Fruit fly (Drosophila melanogaster) whole organism, embryonic: ENCODE measurements around the gene CG17109.

Experiments
- Adf1 ChIP-seq: fragments of 200-800 bp; sonication (Bioruptor generic); IDR thresholded peaks from 2 replicates; pipeline ENCODE4 v1.3.6; 2022; ENCODE audit warnings: missing biosample characterization, missing genetic modification characterization
- CG10366 ChIP-seq: fragments of 200-800 bp; sonication (Bioruptor generic); IDR thresholded peaks from 2 replicates; pipeline ENCODE4 v1.3.6; 2022; ENCODE audit warnings: missing biosample characterization, missing genetic modification characterization
- CG11085 ChIP-seq: fragments of 200-800 bp; sonication (Bioruptor generic); IDR thresholded peaks from 2 replicates; pipeline ENCODE4 v1.3.6; 2022; ENCODE audit warnings: missing biosample characterization, missing genetic modification characterization
- CG11456 ChIP-seq: fragments of 200-800 bp; sonication (Bioruptor generic); IDR thresholded peaks from 3 replicates; pipeline ENCODE4 v1.3.6; 2022; ENCODE audit warnings: missing biosample characterization, missing genetic modification characterization
- CG13296 ChIP-seq: fragments of 200-800 bp; sonication (Bioruptor generic); optimal IDR thresholded peaks from 3 replicates; lab custom pipeline; 2018; ENCODE audit warnings: missing biosample characterization, mild to moderate bottlenecking, missing genetic modification characterization
- CG15269 ChIP-seq: fragments of 200-800 bp; sonication (Bioruptor generic); optimal IDR thresholded peaks from 2 replicates; lab custom pipeline; 2018; ENCODE audit warnings: missing biosample characterization, mild to moderate bottlenecking, missing genetic modification characterization, moderate library complexity
- CG2678 ChIP-seq: fragments of 200-800 bp; sonication (Bioruptor generic); optimal IDR thresholded peaks from 3 replicates; lab custom pipeline; 2019; ENCODE audit warnings: missing biosample characterization, mild to moderate bottlenecking, missing genetic modification characterization, moderate library complexity
- CG3065 ChIP-seq: fragments of 200-800 bp; sonication (Bioruptor generic); optimal IDR thresholded peaks from 2 replicates; lab custom pipeline; 2016; ENCODE audit warnings: missing biosample characterization, missing genetic modification characterization
- CG6765 ChIP-seq: fragments of 200-800 bp; sonication (Bioruptor generic); optimal IDR thresholded peaks from 3 replicates; lab custom pipeline; 2017; ENCODE audit warnings: missing biosample characterization, mild to moderate bottlenecking, missing genetic modification characterization
- CG9932 ChIP-seq: fragments of 200-800 bp; sonication (Bioruptor generic); IDR thresholded peaks from 2 replicates; pipeline ENCODE4 v1.3.6; 2022; ENCODE audit warnings: missing biosample characterization, missing genetic modification characterization
- Dek ChIP-seq: fragments of 200-800 bp; sonication (Bioruptor generic); optimal IDR thresholded peaks from 3 replicates; lab custom pipeline; 2019; ENCODE audit warnings: missing biosample characterization, mild to moderate bottlenecking, missing genetic modification characterization, moderate library complexity
- Dip3 ChIP-seq: fragments of 200-800 bp; sonication (Bioruptor generic); optimal IDR thresholded peaks from 3 replicates; lab custom pipeline; 2016; ENCODE audit warnings: missing biosample characterization, missing genetic modification characterization
- HLH4C ChIP-seq: fragments of 200-800 bp; sonication (Bioruptor generic); IDR thresholded peaks from 3 replicates; pipeline ENCODE4 v1.3.6; 2022; ENCODE audit warnings: missing biosample characterization, missing genetic modification characterization; ENCODE audit not compliant: partially characterized antibody
- Hand ChIP-seq: fragments of 200-800 bp; sonication (Bioruptor generic); optimal IDR thresholded peaks from 2 replicates; lab custom pipeline; 2017; ENCODE audit warnings: mild to moderate bottlenecking, missing biosample characterization, missing genetic modification reagents, missing genetic modification characterization
- Hr78 ChIP-seq, 2 experiments: fragments of 200-800 bp in 1 of 2; fragments of >200 bp in 1 of 2; sonication (Bioruptor generic) in 1 of 2; optimal IDR thresholded peaks; 2 replicates each; lab custom pipeline; 2017 to 2019; ENCODE audit warnings: missing biosample characterization in 2 of 2, missing genetic modification characterization in 2 of 2, mild to moderate bottlenecking in 1 of 2, moderate library complexity in 1 of 2
- Jarid2 ChIP-seq: fragments of 200-800 bp; sonication (Bioruptor generic); optimal IDR thresholded peaks from 3 replicates; lab custom pipeline; 2017; ENCODE audit warnings: mild to moderate bottlenecking, missing biosample characterization, missing genetic modification reagents, missing genetic modification characterization
- Lhr ChIP-seq: fragments of 200-800 bp; sonication (Bioruptor generic); optimal IDR thresholded peaks from 3 replicates; lab custom pipeline; 2017; ENCODE audit warnings: mild to moderate bottlenecking, missing biosample characterization, missing genetic modification reagents, missing genetic modification characterization
- Lim3 ChIP-seq: fragments of 200-800 bp; sonication (Bioruptor generic); IDR thresholded peaks from 2 replicates; pipeline ENCODE4 v1.3.6; 2022; ENCODE audit warnings: missing biosample characterization, missing genetic modification characterization
- MBD-R2 ChIP-seq: fragments of 200-800 bp; sonication (Bioruptor generic); IDR thresholded peaks from 2 replicates; pipeline ENCODE4 v1.3.6; 2022; ENCODE audit warnings: missing biosample characterization, missing genetic modification characterization
- Med ChIP-seq: fragments of 200-800 bp; sonication (Bioruptor generic); peaks from one replicate; lab custom pipeline; 2016; ENCODE audit warnings: missing biosample characterization, missing genetic modification characterization, mild to moderate bottlenecking, inconsistent platforms, moderate library complexity
- Myb ChIP-seq: fragments of 200-800 bp; sonication (Bioruptor generic); optimal IDR thresholded peaks from 2 replicates; lab custom pipeline; 2016; ENCODE audit warnings: missing biosample characterization, missing genetic modification characterization
- Pdp1 ChIP-seq, 2 experiments: fragments of 200-800 bp; sonication (Bioruptor generic); optimal IDR thresholded peaks; 3 replicates each; lab custom pipeline; 2016; ENCODE audit warnings: missing biosample characterization in 2 of 2, missing genetic modification characterization in 2 of 2, mild to moderate bottlenecking in 1 of 2, moderate library complexity in 1 of 2
- Rfx ChIP-seq: fragments of 200-800 bp; sonication (Bioruptor generic); IDR thresholded peaks from 2 replicates; pipeline ENCODE4 v1.3.6; 2022; ENCODE audit warnings: missing biosample characterization, missing genetic modification characterization
- Sin3A ChIP-seq: fragments of >200 bp; optimal IDR thresholded peaks from 2 replicates; lab custom pipeline; 2018
- ato ChIP-seq: fragments of 200-800 bp; sonication (Bioruptor generic); IDR thresholded peaks from 2 replicates; pipeline ENCODE4 v1.3.6; 2022; ENCODE audit warnings: missing biosample characterization, missing genetic modification characterization; ENCODE audit not compliant: partially characterized antibody
- bsh ChIP-seq, 2 experiments: fragments of 200-800 bp; sonication (Bioruptor generic); optimal IDR thresholded peaks; 2 replicates each; lab custom pipeline; 2017 to 2018; ENCODE audit warnings: mild to moderate bottlenecking in 2 of 2, missing biosample characterization in 2 of 2, missing genetic modification characterization in 2 of 2, moderate library complexity in 1 of 2
- cas ChIP-seq: fragments of 200-800 bp; sonication (Bioruptor generic); IDR thresholded peaks from 2 replicates; pipeline ENCODE4 v1.3.6; 2022; ENCODE audit warnings: missing biosample characterization, missing genetic modification characterization
- cg ChIP-seq: fragments of 200-800 bp; sonication (Bioruptor generic); optimal IDR thresholded peaks from 3 replicates; lab custom pipeline; 2019; ENCODE audit warnings: missing biosample characterization, mild to moderate bottlenecking, missing genetic modification characterization, moderate library complexity
- corto ChIP-seq: fragments of 200-800 bp; sonication (Bioruptor generic); optimal IDR thresholded peaks from 2 replicates; lab custom pipeline; 2016; ENCODE audit warnings: missing biosample characterization, mild to moderate bottlenecking, missing genetic modification characterization, moderate library complexity
- crp ChIP-seq, 2 experiments: fragments of 200-800 bp; sonication (Bioruptor generic); optimal IDR thresholded peaks; 2 replicates in 1 of 2; 3 replicates in 1 of 2; lab custom pipeline; 2017; ENCODE audit warnings: missing biosample characterization in 2 of 2, missing genetic modification characterization in 2 of 2, mild to moderate bottlenecking in 1 of 2, moderate library complexity in 1 of 2
- lmd ChIP-seq: fragments of 200-800 bp; sonication (Bioruptor generic); IDR thresholded peaks from 2 replicates; pipeline ENCODE4 v1.3.6; 2022; ENCODE audit warnings: missing biosample characterization, missing genetic modification characterization
- oc ChIP-seq: fragments of 200-800 bp; sonication (Bioruptor generic); optimal IDR thresholded peaks from 2 replicates; lab custom pipeline; 2018; ENCODE audit warnings: missing biosample characterization, mild to moderate bottlenecking, missing genetic modification characterization, moderate library complexity
- onecut ChIP-seq: fragments of 200-800 bp; sonication (Bioruptor generic); IDR thresholded peaks from 2 replicates; pipeline ENCODE4 v1.3.6; 2022; ENCODE audit warnings: missing biosample characterization, missing genetic modification characterization
- pfk ChIP-seq: fragments of 200-800 bp; sonication (Bioruptor generic); optimal IDR thresholded peaks from 2 replicates; lab custom pipeline; 2018; ENCODE audit warnings: missing biosample characterization, mild to moderate bottlenecking, missing genetic modification characterization, moderate library complexity
- pzg ChIP-seq: fragments of 200-800 bp; sonication (Bioruptor generic); optimal IDR thresholded peaks from 3 replicates; lab custom pipeline; 2018; ENCODE audit warnings: missing biosample characterization, mild to moderate bottlenecking, missing genetic modification characterization, moderate library complexity
- sd ChIP-seq: fragments of 200-800 bp; sonication (Bioruptor generic); optimal IDR thresholded peaks from 3 replicates; lab custom pipeline; 2018; ENCODE audit warnings: missing biosample characterization, mild to moderate bottlenecking, missing genetic modification characterization, moderate library complexity
- slp2 ChIP-seq: fragments of 200-800 bp; sonication (Bioruptor generic); optimal IDR thresholded peaks from 2 replicates; lab custom pipeline; 2016; ENCODE audit warnings: missing biosample characterization, missing genetic modification characterization
- tio ChIP-seq: fragments of 200-800 bp; sonication (Bioruptor generic); optimal IDR thresholded peaks from 2 replicates; lab custom pipeline; 2017; ENCODE audit warnings: missing biosample characterization, missing genetic modification characterization, inconsistent platforms
- toy ChIP-seq: fragments of 200-800 bp; sonication (Bioruptor generic); IDR thresholded peaks from 2 replicates; pipeline ENCODE4 v1.3.6; 2022; ENCODE audit warnings: missing biosample characterization, missing genetic modification characterization

CG17109 gene

dm6 chr3R:23056753-23057152 lies 38.7 kb upstream of the CG17109 start (continued):
- TF ChIP-seq CG10366 (GFP tag; lab: Robert Waterston, UW), result no peak
- no peak for TF ChIP-seq crp (GFP tag; optimal IDR thresholded peaks at IDR 0.05; lab: Kevin White, UChicago)
- TF ChIP-seq Pdp1 (GFP tag; optimal IDR thresholded peaks at IDR 0.05; lab: Kevin White, UChicago), result peak in 1 of 2 experiments; percentile 12
- TF ChIP-seq Lhr (GFP tag; lab: Kevin White, UChicago), result no peak
- TF ChIP-seq CG3065 (GFP tag; lab: Kevin White, UChicago), result no peak
- TF ChIP-seq toy (GFP tag; lab: Robert Waterston, UW), result no peak
- 0 out of 2 replicates have a peak, but pooled peaks have one; percentile 19 for TF ChIP-seq Rfx (GFP tag; lab: Robert Waterston, UW)
- no peak for TF ChIP-seq Dip3 (GFP tag; lab: Kevin White, UChicago)
- no peak for TF ChIP-seq CG6765 (GFP tag; lab: Kevin White, UChicago)
- TF ChIP-seq cg, result no peak
- no peak for TF ChIP-seq oc
- TF ChIP-seq slp2 (GFP tag; lab: Kevin White, UChicago), result no peak
- TF ChIP-seq Hand (GFP tag; lab: Kevin White, UChicago), result no peak

- TF ChIP-seq corto, result no peak
- TF ChIP-seq CG11456 (GFP tag; lab: Robert Waterston, UW), result 0 out of 3 replicates have a peak, but pooled peaks have one; percentile 42
- TF ChIP-seq Jarid2 (GFP tag; lab: Kevin White, UChicago), result peak; percentile 14
- no peak for TF ChIP-seq pzg (GFP tag; lab: Kevin White, UChicago)
- TF ChIP-seq Sin3A (lab: Kevin White, UChicago), result no peak
- no peak for TF ChIP-seq Hr78 (GFP tag; optimal IDR thresholded peaks at IDR 0.05; lab: Kevin White, UChicago)
- no peak for TF ChIP-seq CG11085
- peak; percentile 10 for TF ChIP-seq sd (tag; lab: Kevin White, UChicago)
- TF ChIP-seq MBD-R2 (GFP tag; lab: Robert Waterston, UW), result 0 out of 2 replicates have a peak, but pooled peaks have one; percentile 9
- peak; percentile 72 for TF ChIP-seq Med (GFP tag; lab: Kevin White, UChicago)
- no peak for TF ChIP-seq CG15269
- peak; percentile 29 for TF ChIP-seq pfk (GFP tag; lab: Kevin White, UChicago)
- peak; percentile 93 for TF ChIP-seq Adf1 (GFP tag; lab: Robert Waterston, UW)
Measured at dm6 chr3R:23057390-23057789, 38.1 kb upstream of the CG17109 start.

dm6 chr3R:23058858-23059257 lies 36.6 kb upstream of the CG17109 start, which contains the start of gene Ctns:
Gene Ctns (minus strand): TSS chr3R:23058958.
- TF ChIP-seq lmd, result peak; percentile 15; the same call in 1 of the 2 replicates
- no peak for TF ChIP-seq CG9932 (GFP tag; lab: Robert Waterston, UW)

- TF ChIP-seq tio (no peak), CG2678 (no peak), Lim3 (no peak), ato (GFP tag; lab: Robert Waterston, UW) (no peak), HLH4C (GFP tag; lab: Robert Waterston, UW) (no peak), cas (GFP tag; lab: Robert Waterston, UW) (no peak), Dek (tag; lab: Kevin White, UChicago) (no peak), onecut (GFP tag; lab: Robert Waterston, UW) (no peak), CG13296 (GFP tag; lab: Kevin White, UChicago) (no peak), Myb (GFP tag; lab: Kevin White, UChicago) (no peak), bsh (GFP tag; optimal IDR thresholded peaks at IDR 0.05; lab: Kevin White, UChicago) (no peak)
Measured at dm6 chr3R:23060166-23060565, 35.3 kb upstream of the CG17109 start.
